Fruit fly (Drosophila melanogaster) whole organism, pupa: Measurements from ENCODE around the gene Gss2.
"Not testable (repeated sequence)": the region's sequence is repeated elsewhere in the genome, so short reads cannot be mapped to it uniquely, and the experiment has no call there.

Experiments used
- CG10348 ChIP-seq: fragments of 200-800 bp; sonication (Bioruptor generic); IDR thresholded peaks from 2 replicates; pipeline ENCODE4 v1.3.6; 2022; ENCODE audit warnings: missing biosample characterization, missing genetic modification characterization
- CG12605 ChIP-seq: fragments of 200-800 bp; sonication (Bioruptor generic); IDR thresholded peaks from 2 replicates; pipeline ENCODE4 v1.3.6; 2022; ENCODE audit warnings: missing biosample characterization, missing genetic modification characterization
- CG13204 ChIP-seq: fragments of 200-800 bp; sonication (Bioruptor generic); optimal IDR thresholded peaks from 2 replicates; lab custom pipeline; 2018; ENCODE audit warnings: missing biosample characterization, mild to moderate bottlenecking, missing genetic modification characterization, moderate library complexity
- CG14655 ChIP-seq: fragments of 200-800 bp; sonication (Bioruptor generic); optimal IDR thresholded peaks from 3 replicates; lab custom pipeline; 2017; ENCODE audit warnings: mild to moderate bottlenecking, missing biosample characterization, missing genetic modification reagents, missing genetic modification characterization
- CG15710 ChIP-seq: fragments of 200-800 bp; sonication (Bioruptor generic); optimal IDR thresholded peaks from 2 replicates; lab custom pipeline; 2018; ENCODE audit warnings: missing biosample characterization, mild to moderate bottlenecking, missing genetic modification characterization, moderate library complexity
- CG17806 ChIP-seq: fragments of 200-800 bp; sonication (Bioruptor generic); optimal IDR thresholded peaks from 2 replicates; lab custom pipeline; 2018; ENCODE audit warnings: missing biosample characterization, mild to moderate bottlenecking, missing genetic modification characterization, moderate library complexity
- CG32121 ChIP-seq: fragments of 200-800 bp; sonication (Bioruptor generic); IDR thresholded peaks from 2 replicates; pipeline ENCODE4 v1.3.6; 2022; ENCODE audit warnings: missing biosample characterization, missing genetic modification characterization
- CG34367 ChIP-seq: fragments of 200-800 bp; sonication (Bioruptor generic); optimal IDR thresholded peaks from 2 replicates; lab custom pipeline; 2018; ENCODE audit warnings: missing biosample characterization, mild to moderate bottlenecking, missing genetic modification characterization
- CG4496 ChIP-seq: fragments of 200-800 bp; sonication (Bioruptor generic); IDR thresholded peaks from 3 replicates; pipeline ENCODE4 v1.3.6; 2022; ENCODE audit warnings: missing biosample characterization, missing genetic modification characterization
- CG8159 ChIP-seq: fragments of 200-800 bp; sonication (Bioruptor generic); optimal IDR thresholded peaks from 3 replicates; lab custom pipeline; 2018; ENCODE audit warnings: missing biosample characterization, mild to moderate bottlenecking, missing genetic modification characterization, moderate library complexity
- CG9948 ChIP-seq: fragments of 200-800 bp; sonication (Bioruptor generic); optimal IDR thresholded peaks from 2 replicates; lab custom pipeline; 2018; ENCODE audit warnings: missing biosample characterization, mild to moderate bottlenecking, missing genetic modification characterization, moderate library complexity
- D1 ChIP-seq: fragments of 200-800 bp; sonication (Bioruptor generic); optimal IDR thresholded peaks from 2 replicates; lab custom pipeline; 2018; ENCODE audit warnings: missing biosample characterization, mild to moderate bottlenecking, missing genetic modification characterization, moderate library complexity
- EcR ChIP-seq: fragments of 200-800 bp; sonication (Bioruptor generic); optimal IDR thresholded peaks from 3 replicates; lab custom pipeline; 2019; ENCODE audit warnings: missing biosample characterization, missing genetic modification characterization, mild to moderate bottlenecking, moderate library complexity, missing genetic modification reagents
- Ets98B ChIP-seq: fragments of 200-800 bp; sonication (Bioruptor generic); IDR thresholded peaks from 2 replicates; pipeline ENCODE4 v1.3.6; 2022; ENCODE audit warnings: missing biosample characterization, missing genetic modification characterization
- Pif1A ChIP-seq: fragments of 200-800 bp; sonication (Bioruptor generic); optimal IDR thresholded peaks from 3 replicates; lab custom pipeline; 2016; ENCODE audit warnings: missing biosample characterization, missing genetic modification characterization
- Pif1B ChIP-seq: fragments of 200-800 bp; sonication (Bioruptor generic); optimal IDR thresholded peaks from 3 replicates; lab custom pipeline; 2016; ENCODE audit warnings: missing biosample characterization, missing genetic modification characterization
- Snoo ChIP-seq: fragments of 200-800 bp; sonication (Bioruptor generic); optimal IDR thresholded peaks from 3 replicates; lab custom pipeline; 2017; ENCODE audit warnings: missing biosample characterization, mild to moderate bottlenecking, missing genetic modification characterization, inconsistent platforms
- fd96Ca ChIP-seq: fragments of 200-800 bp; sonication (Bioruptor generic); IDR thresholded peaks from 3 replicates; pipeline ENCODE4 v1.3.6; 2022; ENCODE audit warnings: missing biosample characterization, missing genetic modification characterization
- rn ChIP-seq: fragments of 200-800 bp; sonication (Bioruptor generic); IDR thresholded peaks from 2 replicates; pipeline ENCODE4 v1.3.6; 2022; ENCODE audit warnings: missing biosample characterization, missing genetic modification characterization

The Gss2 gene

DNA sequence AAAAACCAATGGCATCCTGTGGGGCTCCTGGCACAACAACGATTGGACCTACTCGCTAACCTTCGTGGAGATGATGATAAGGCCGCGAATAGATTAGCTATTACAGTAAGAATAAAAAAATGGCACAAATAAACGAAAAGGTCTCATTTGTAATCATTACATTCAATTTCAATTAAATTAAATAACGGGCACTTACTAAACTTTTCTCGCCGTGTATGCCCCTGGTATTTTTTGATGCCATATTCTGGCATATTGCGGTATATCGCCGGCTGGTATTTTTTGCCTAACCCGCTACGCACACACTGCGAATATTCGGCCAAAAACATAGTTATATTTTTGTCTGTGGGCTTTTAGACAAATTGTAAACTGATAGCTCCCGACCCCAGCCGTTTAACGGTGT, at the start of gene Gss2:
TSS of gene Gss2 (plus strand) at position 301 of the 400 bp plus-strand sequence.
- not testable (repeated sequence) for TF ChIP-seq rn (GFP tag; lab: Robert Waterston, UW); CG13204 (GFP tag; lab: Kevin White, UChicago); CG8159 (tag; lab: Kevin White, UChicago)

DNA sequence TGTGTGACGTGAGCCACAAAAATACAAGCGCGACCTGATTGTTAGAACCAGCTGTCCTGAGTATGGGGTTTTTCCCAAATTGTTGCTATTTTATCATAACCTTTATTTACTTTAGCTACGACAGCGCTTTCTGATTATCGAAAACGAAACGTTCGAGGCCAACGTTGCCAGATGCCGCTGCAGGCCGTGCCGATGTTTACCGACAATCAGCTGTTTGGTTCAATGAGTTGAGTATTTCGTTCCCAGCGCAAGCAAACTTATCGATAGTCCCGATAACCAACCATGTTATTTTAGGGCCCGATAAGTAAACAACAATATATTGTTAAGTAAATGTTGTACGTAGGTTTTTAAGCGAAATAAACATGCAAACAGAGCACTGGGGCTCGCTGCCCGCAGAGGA, 49.3 kb upstream of the Gss2 start, which contains the start of the genes CG15814 and Spt7:
TSS of gene CG15814 (minus strand) at position 164 of the 400 bp plus-strand sequence.
TSS of gene Spt7 (plus strand) at position 282 of the 400 bp plus-strand sequence.
- TF ChIP-seq Snoo (tag; lab: Kevin White, UChicago) (peak; percentile 21), fd96Ca (peak; percentile 20; the same call in 1 of the 3 replicates), Pif1B (GFP tag; lab: Kevin White, UChicago) (no peak), rn (GFP tag; lab: Robert Waterston, UW) (no peak), CG32121 (GFP tag; lab: Robert Waterston, UW) (no peak), CG8159 (tag; lab: Kevin White, UChicago) (no peak), CG4496 (GFP tag; lab: Robert Waterston, UW) (peak; percentile 28; the same call in 1 of the 3 replicates), CG9948 (tag; lab: Kevin White, UChicago) (no peak), CG14655 (GFP tag; lab: Kevin White, UChicago) (no peak), CG15710 (tag; lab: Kevin White, UChicago) (no peak), EcR (peak; percentile 7)

DNA sequence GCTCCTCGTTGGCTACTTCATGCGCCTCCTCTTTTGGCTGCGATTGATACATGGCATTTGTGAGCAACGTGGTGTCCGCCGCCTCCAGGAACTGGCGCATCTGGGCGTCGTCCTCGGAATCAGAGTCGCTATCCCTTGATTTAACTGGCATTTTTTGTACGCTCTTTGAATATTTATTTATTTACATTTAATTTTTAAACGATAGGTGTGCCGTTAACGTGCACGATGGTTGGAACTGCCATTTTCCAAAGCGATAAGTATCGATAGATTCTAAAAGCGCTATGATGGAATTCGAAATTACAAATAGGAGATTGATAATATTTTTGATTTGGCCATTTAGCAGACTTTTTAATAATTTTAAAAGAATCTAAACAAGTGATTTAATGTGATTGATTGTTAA, 47.0 kb upstream of the Gss2 start, which contains the start of gene CG32554:
TSS of gene CG32554 (minus strand) at position 229 of the 400 bp plus-strand sequence.
- TF ChIP-seq CG9948 (tag; lab: Kevin White, UChicago) (no peak), D1 (tag; lab: Kevin White, UChicago) (no peak), CG13204 (GFP tag; lab: Kevin White, UChicago) (no peak)

DNA sequence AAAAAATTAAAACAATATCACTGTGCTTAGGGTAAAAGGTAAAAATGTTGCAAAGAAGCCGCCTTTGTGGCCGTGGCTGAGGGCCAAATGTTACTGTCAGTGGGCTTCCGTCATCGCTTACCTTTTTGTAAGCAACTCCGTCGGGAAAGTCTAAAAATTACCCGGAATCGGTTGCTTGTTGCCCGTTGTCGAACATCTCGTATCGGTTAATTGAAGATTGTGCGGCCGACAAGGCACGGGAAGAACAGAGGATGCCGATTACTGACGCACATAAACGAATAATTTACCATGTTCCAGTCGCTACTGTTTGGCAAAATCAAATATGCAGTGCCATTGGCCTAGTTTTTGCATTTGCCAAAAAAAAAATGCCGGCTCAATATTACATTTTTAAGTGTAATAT, 43.5 kb upstream of the Gss2 start, which contains the start of gene Mco4:
TSS of gene Mco4 (minus strand) at position 101 of the 400 bp plus-strand sequence.
- TF ChIP-seq Pif1B (GFP tag; lab: Kevin White, UChicago) (no peak), CG17806 (no peak), D1 (tag; lab: Kevin White, UChicago) (no peak), CG13204 (GFP tag; lab: Kevin White, UChicago) (no peak), EcR (no peak), fd96Ca (no peak)

DNA sequence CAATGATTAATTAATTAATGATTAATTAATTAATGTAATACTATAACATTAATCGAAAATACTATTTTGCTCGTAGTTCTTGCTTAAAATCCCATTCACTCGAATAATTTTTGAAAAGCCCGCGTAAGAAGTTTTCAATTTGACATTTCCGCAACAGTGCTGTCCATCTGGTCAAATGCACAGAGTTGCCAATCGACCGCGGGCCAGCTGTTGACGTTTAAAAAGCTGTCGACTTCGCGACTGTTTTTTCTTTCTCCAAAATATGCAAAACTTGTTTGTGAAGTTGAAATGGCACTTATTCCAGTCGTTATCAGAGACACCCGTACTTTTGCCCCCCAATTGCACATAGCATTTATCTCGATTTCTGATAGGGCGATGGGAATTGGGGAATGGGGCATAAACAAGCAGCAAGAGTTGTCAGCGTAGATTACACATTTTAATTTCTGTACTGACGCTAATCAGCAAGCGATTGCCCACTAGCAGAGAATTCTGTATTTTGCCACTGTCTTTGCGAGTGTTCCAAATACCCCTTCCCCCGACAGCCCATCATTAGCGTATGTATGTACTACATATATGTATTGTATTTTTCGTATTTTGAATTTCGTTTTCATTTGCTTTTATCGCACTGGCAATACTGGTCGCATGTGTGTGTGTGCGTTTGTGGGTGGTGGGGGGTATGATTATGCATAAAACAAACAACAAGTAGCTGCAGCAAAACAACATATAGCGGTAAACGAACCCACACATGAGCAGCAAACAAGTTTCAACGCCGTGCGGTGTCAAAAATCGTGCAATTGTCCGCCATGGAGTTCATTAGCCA, 42.8 kb upstream of the Gss2 start, which contains the start of gene Srx:
TSS of gene Srx (plus strand) at position 517 of the 820 bp plus-strand sequence.
- TF ChIP-seq rn (GFP tag; lab: Robert Waterston, UW), result no peak
- TF ChIP-seq CG4496 (GFP tag; lab: Robert Waterston, UW), result peak; percentile 65; the same call in 1 of the 3 replicates
- TF ChIP-seq CG34367 (tag; lab: Kevin White, UChicago), result peak; percentile 1
- TF ChIP-seq CG8159 (tag; lab: Kevin White, UChicago), result peak; percentile 20
- TF ChIP-seq Pif1A, result no peak
- TF ChIP-seq CG32121 (GFP tag; lab: Robert Waterston, UW), result peak; percentile 35; the same call in 1 of the 2 replicates
- peak; percentile 37; the same call in 1 of the 2 replicates for TF ChIP-seq Ets98B (GFP tag; lab: Robert Waterston, UW)
- peak; percentile 1 for TF ChIP-seq CG9948 (tag; lab: Kevin White, UChicago)
- no peak for TF ChIP-seq Snoo (tag; lab: Kevin White, UChicago)
- no peak for TF ChIP-seq CG10348 (GFP tag; lab: Robert Waterston, UW)
- peak; percentile 36; the same call in 1 of the 3 replicates for TF ChIP-seq fd96Ca
- TF ChIP-seq EcR, result peak; percentile 56
- TF ChIP-seq CG12605 (GFP tag; lab: Robert Waterston, UW), result no peak
- peak; percentile 23 for TF ChIP-seq CG15710 (tag; lab: Kevin White, UChicago)

DNA sequence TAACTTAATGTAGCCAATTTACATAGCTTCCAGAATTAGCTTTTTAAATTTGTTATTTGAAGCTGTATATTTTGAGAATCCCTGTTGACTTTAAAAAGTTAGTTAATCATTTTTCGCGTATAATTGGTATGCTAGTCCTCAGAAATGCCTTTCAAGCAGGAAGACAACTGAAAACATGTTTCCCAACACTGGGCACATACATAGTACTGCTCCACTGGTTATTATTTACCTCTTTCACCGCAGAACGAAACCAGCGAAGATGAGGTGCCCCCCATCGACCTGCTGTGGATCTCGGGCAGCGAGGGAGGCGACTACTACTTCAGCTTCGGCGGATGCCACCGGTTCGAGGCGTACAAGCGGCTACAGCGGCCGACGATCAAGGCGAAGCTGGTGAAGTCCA, 41.7 kb upstream of the Gss2 start:
- no peak for TF ChIP-seq CG32121 (GFP tag; lab: Robert Waterston, UW)
- TF ChIP-seq Pif1B (GFP tag; lab: Kevin White, UChicago), result no peak

DNA sequence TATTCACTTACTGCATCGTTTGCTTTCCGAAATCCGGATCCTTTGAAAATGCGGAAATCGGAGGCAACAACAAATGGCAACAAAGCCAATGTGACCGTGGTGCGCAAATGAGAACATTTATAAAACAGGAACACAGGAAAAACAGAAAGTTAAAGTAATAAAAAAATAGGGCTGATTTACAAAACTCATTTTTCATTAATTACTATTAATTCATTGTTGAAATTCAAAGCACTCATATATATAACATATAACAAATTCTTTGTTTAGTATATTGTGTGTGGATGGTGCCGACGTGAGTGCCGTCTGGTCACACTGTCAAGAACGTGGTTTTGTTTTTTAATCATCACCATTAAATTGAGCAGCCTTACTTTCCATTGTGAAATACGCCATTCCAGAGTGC, 38.8 kb upstream of the Gss2 start, which contains the start of the genes Arp8 and CG6769:
TSS of gene Arp8 (minus strand) at position 90 of the 400 bp plus-strand sequence.
TSS of gene CG6769 (plus strand) at position 292 of the 400 bp plus-strand sequence.
- TF ChIP-seq Pif1B (GFP tag; lab: Kevin White, UChicago) (no peak), rn (GFP tag; lab: Robert Waterston, UW) (no peak), EcR (no peak), CG12605 (GFP tag; lab: Robert Waterston, UW) (no peak), CG14655 (GFP tag; lab: Kevin White, UChicago) (no peak), Ets98B (GFP tag; lab: Robert Waterston, UW) (no peak), Pif1A (no peak), CG9948 (tag; lab: Kevin White, UChicago) (no peak), CG10348 (GFP tag; lab: Robert Waterston, UW) (no peak), CG17806 (no peak), Snoo (tag; lab: Kevin White, UChicago) (no peak)
